Fruit fly (Drosophila melanogaster): ENCODE results near the gene eIF4E1.

dm6 chr3L:9383345-9384075 is 18.8 kb downstream of the eIF4E1 start, which contains the start of gene Hsp27:
- TF ChIP-seq CG34367 (tag; optimal IDR thresholded peaks at IDR 0.05) (peak; percentile 99), CG12605 (GFP tag; IDR thresholded peaks at IDR 0.05) (peak; percentile 100), Snoo (tag; optimal IDR thresholded peaks at IDR 0.05) (peak; percentile 100)

Measured in whole organism, pupa.